Worm (Caenorhabditis elegans) whole organism, midembryonic: ENCODE results near the gene gmap-3.

Source experiments
- T22C8.4 ChIP-seq: fragments of 200-800 bp; sonication (Bioruptor generic); IDR thresholded peaks from 2 replicates; pipeline ENCODE4 v1.3.6; 2022; ENCODE audit warnings: missing genetic modification characterization, missing compliant biosample characterization
- cog-1 ChIP-seq: sonication (generic microtip); optimal IDR thresholded peaks from 2 replicates; lab custom pipeline; 2016; ENCODE audit warnings: missing genetic modification characterization, missing compliant biosample characterization
- flt-1 ChIP-seq: fragments of 200-800 bp; sonication (Bioruptor generic); IDR thresholded peaks from 2 replicates; pipeline ENCODE4 v1.3.6; 2022; ENCODE audit warnings: missing genetic modification characterization, missing compliant biosample characterization
- klf-2 ChIP-seq: fragments of 200-800 bp; sonication (Bioruptor generic); conservative IDR thresholded peaks from 2 replicates; pipeline ENCODE4 v1.3.6; 2022; ENCODE audit warnings: missing genetic modification reagents, missing genetic modification characterization, missing compliant biosample characterization
- med-1 ChIP-seq: sonication (generic microtip); optimal IDR thresholded peaks from 2 replicates; lab custom pipeline; 2017; ENCODE audit warnings: missing genetic modification characterization, mild to moderate bottlenecking, missing compliant biosample characterization, antibody characterized with exemption, missing genetic modification reagents; ENCODE audit not compliant: insufficient read depth
- ref-1 ChIP-seq: fragments of 200-800 bp; sonication (Bioruptor generic); conservative IDR thresholded peaks from 2 replicates; pipeline ENCODE4 v1.3.6; 2022; ENCODE audit warnings: missing genetic modification reagents, missing genetic modification characterization, missing compliant biosample characterization
- tab-1 ChIP-seq: fragments of 200-800 bp; sonication (Bioruptor generic); IDR thresholded peaks from 2 replicates; pipeline ENCODE4 v1.3.6; 2022; ENCODE audit warnings: missing genetic modification characterization, missing compliant biosample characterization
- ztf-23 ChIP-seq: fragments of 200-800 bp; sonication (Bioruptor generic); IDR thresholded peaks from 2 replicates; pipeline ENCODE4 v1.3.6; 2022; ENCODE audit warnings: missing genetic modification reagents, missing genetic modification characterization, missing compliant biosample characterization
- ztf-29 ChIP-seq: fragments of 200-800 bp; sonication (Bioruptor generic); IDR thresholded peaks from 2 replicates; pipeline ENCODE4 v1.3.6; 2022; ENCODE audit warnings: missing genetic modification reagents, missing genetic modification characterization, missing compliant biosample characterization

gmap-3 gene

ce11 chrX:12909910-12910309 is 30.8 kb downstream of the gmap-3 start:
- TF ChIP-seq ref-1 (no peak), T22C8.4 (GFP tag; lab: Robert Waterston, UW) (no peak), ztf-23 (no peak), flt-1 (no peak), med-1 (GFP tag; lab: Kevin White, UChicago) (no peak), cog-1 (no peak), tab-1 (GFP tag; lab: Robert Waterston, UW) (no peak), ztf-29 (GFP tag; lab: Robert Waterston, UW) (no peak), klf-2 (GFP tag; lab: Robert Waterston, UW) (no peak)

ce11 chrX:12908715-12909114 is 32.0 kb downstream of the gmap-3 start:
- TF ChIP-seq T22C8.4 (GFP tag; lab: Robert Waterston, UW) (no peak), ztf-29 (GFP tag; lab: Robert Waterston, UW) (no peak), cog-1 (no peak), med-1 (GFP tag; lab: Kevin White, UChicago) (no peak), tab-1 (GFP tag; lab: Robert Waterston, UW) (no peak), klf-2 (GFP tag; lab: Robert Waterston, UW) (no peak), ref-1 (no peak)

DNA sequence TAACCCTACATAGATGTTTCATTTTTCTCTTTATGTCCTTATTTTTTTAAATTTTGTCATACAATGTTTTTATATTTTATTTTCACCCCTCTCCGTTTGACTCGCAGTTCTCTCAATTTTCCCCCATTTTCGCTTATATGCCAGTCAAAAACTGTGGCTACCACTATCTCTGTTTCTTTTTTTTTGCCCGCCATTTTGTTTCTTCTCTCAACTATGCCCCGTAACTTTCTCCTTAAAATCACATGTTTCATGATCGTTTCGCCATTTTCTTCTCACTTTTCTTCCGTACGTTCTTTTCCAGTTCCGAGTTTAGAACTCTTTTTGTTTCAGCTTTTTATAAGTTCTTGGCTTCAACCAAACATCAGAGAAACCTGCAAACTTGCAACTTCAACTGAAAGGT is 33.3 kb downstream of the gmap-3 start, which contains the start of gene pqn-18:
TSS of gene pqn-18 (plus strand) at position 331 of the 400 bp plus-strand sequence.
- TF ChIP-seq T22C8.4 (GFP tag; lab: Robert Waterston, UW): no peak
- no peak for TF ChIP-seq tab-1 (GFP tag; lab: Robert Waterston, UW)
- TF ChIP-seq ref-1: no peak
- TF ChIP-seq med-1 (GFP tag; lab: Kevin White, UChicago): no peak
- TF ChIP-seq ztf-29 (GFP tag; lab: Robert Waterston, UW): no peak
- no peak for TF ChIP-seq klf-2 (GFP tag; lab: Robert Waterston, UW)
- TF ChIP-seq flt-1: no peak
- TF ChIP-seq cog-1: no peak
- TF ChIP-seq ztf-23: no peak

- no peak for TF ChIP-seq klf-2 (GFP tag; lab: Robert Waterston, UW)
- TF ChIP-seq ref-1: no peak
- no peak for TF ChIP-seq tab-1 (GFP tag; lab: Robert Waterston, UW)
- TF ChIP-seq T22C8.4 (GFP tag; lab: Robert Waterston, UW): no peak
- TF ChIP-seq ztf-29 (GFP tag; lab: Robert Waterston, UW): no peak
- TF ChIP-seq flt-1: no peak
- no peak for TF ChIP-seq ztf-23
- no peak for TF ChIP-seq med-1 (GFP tag; lab: Kevin White, UChicago)
- TF ChIP-seq cog-1: no peak
These were observed 36.9 kb downstream of the gmap-3 start for ce11 chrX:12903810-12904209.

DNA sequence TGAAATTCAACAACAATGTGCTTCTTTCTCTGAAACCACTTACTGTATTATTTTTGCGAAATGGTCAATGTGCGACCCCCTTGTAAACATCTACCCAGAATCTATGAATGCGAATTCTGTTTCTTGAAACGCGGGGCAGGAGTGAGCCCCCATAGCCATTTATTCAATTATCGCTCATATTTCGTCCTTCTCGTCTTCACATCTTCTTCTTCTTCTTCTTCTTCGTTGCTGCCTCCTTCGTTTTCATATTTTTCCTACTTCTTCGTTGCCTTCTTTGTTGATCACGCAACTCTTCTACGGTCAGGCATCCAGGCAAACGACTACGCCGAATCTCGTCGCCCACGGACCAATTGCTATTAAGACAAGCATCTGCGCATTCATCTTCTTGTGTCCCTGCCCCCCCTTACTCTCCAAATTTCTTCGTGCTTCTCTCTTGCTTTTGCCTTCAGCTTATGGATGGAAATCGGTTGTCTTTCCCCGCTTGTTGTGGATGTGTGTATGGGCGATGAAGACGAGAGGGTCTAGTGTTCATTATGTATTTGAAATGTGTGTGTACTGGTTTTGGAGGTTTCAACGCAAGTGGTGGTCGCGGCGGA is 38.6 kb downstream of the gmap-3 start:
- no peak for TF ChIP-seq ztf-23
- no peak for TF ChIP-seq T22C8.4 (GFP tag; lab: Robert Waterston, UW)
- TF ChIP-seq ref-1: no peak
- TF ChIP-seq flt-1: no peak
- TF ChIP-seq med-1 (GFP tag; lab: Kevin White, UChicago): no peak
- TF ChIP-seq klf-2 (GFP tag; lab: Robert Waterston, UW): no peak
- no peak for TF ChIP-seq tab-1 (GFP tag; lab: Robert Waterston, UW)
- TF ChIP-seq ztf-29 (GFP tag; lab: Robert Waterston, UW): no peak
- TF ChIP-seq cog-1: no peak

DNA sequence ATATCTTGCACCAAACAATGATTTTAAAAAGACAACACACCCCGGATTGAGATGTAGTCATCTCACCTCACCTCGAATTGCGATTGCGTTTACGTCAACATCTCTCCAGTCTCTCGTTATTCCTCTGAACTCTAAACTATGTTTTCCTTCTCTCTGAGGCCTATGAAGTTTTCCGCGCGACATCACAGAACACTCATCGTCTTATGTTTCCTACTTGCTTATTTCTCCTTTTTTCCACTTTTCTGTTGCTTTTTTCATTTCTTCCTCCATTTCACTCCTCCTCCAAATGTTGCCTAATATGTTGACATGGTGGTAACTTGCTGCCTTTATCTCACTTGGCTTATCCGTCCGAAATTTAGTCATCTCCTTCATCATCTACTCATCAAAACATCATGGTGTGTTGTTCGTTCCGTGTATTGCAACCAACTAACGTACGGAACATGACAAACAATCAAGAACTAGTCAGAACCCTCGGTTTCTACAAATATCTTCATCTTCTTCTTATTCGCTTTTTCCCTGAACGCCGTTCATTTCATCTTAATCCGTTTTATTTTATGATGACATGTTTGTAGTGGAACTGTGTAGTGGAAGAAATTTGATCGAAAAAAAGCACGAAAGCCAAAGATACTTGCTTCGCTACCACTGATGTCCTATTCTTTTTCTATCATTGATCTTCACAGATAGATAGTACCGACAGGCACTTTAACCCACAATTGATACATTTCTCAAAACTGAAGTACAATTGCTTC is 41.4 kb downstream of the gmap-3 start:
- TF ChIP-seq med-1 (GFP tag; lab: Kevin White, UChicago): no peak
- TF ChIP-seq ztf-23: no peak
- no peak for TF ChIP-seq T22C8.4 (GFP tag; lab: Robert Waterston, UW)
- TF ChIP-seq ref-1: no peak
- no peak for TF ChIP-seq tab-1 (GFP tag; lab: Robert Waterston, UW)
- TF ChIP-seq klf-2 (GFP tag; lab: Robert Waterston, UW): no peak
- no peak for TF ChIP-seq cog-1
- no peak for TF ChIP-seq ztf-29 (GFP tag; lab: Robert Waterston, UW)
- TF ChIP-seq flt-1: no peak

DNA sequence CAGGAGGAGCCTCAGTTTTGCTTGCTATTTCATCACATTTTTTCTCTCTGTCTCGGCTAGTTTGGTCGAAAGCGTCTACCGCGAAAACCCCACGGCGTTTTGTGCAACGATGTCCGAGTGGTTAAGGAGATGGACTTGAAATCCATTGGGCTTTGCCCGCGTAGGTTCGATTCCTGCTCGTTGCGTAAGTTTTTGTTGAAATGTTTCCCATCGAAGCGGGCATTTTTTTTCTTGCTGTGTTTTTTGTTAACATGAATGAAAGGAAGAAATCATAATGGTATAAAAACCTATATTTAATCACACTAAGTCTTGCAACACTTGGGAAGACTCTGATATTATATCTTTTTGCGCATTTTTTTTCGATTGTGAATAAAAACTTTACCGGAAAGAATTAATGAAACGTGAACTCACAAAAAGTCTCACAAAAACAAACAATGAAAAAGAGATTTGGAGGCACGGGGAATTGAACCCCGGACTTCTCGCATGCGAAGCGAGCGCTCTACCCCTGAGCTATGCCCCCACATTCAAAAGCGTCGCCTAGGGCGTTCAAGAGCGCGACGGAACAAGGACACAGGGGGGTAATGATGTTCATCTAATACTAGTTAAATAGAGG is 50.8 kb downstream of the gmap-3 start:
- TF ChIP-seq klf-2 (GFP tag; lab: Robert Waterston, UW): peak; percentile 61; the same call in 1 of the 2 replicates
- peak; percentile 86 for TF ChIP-seq ztf-23
- peak; percentile 14 for TF ChIP-seq med-1 (GFP tag; lab: Kevin White, UChicago)
- TF ChIP-seq cog-1: peak; percentile 68
- TF ChIP-seq tab-1 (GFP tag; lab: Robert Waterston, UW): peak; percentile 89
- TF ChIP-seq flt-1: peak; percentile 90
- peak; percentile 81 for TF ChIP-seq ref-1
- TF ChIP-seq T22C8.4 (GFP tag; lab: Robert Waterston, UW): peak; percentile 70
- TF ChIP-seq ztf-29 (GFP tag; lab: Robert Waterston, UW): peak; percentile 68; the same call in 1 of the 2 replicates
